Fruit fly (Drosophila melanogaster): ENCODE measurements around the gene SsRbeta.

SsRbeta gene

dm6 chr3L:16172809-16173276 is 43.4 kb downstream of the SsRbeta start (continued):
- TF ChIP-seq CG6792 (GFP tag; optimal IDR thresholded peaks at IDR 0.05) (peak; percentile 65), CG11762 (GFP tag; optimal IDR thresholded peaks at IDR 0.05; ENCODE audit: insufficient read depth) (peak; percentile 62), Hr38 (GFP tag; optimal IDR thresholded peaks at IDR 0.05) (no peak), Eip75B (GFP tag; optimal IDR thresholded peaks at IDR 0.05) (peak; percentile 59), Gug (GFP tag; IDR thresholded peaks at IDR 0.05) (no peak), Lpt (GFP tag; optimal IDR thresholded peaks at IDR 0.05) (no peak), CG15336 (GFP tag; IDR thresholded peaks at IDR 0.05) (0 out of 2 replicates have a peak, but pooled peaks have one; percentile 28), CG7368 (GFP tag; optimal IDR thresholded peaks at IDR 0.05) (peak; percentile 4), achi (GFP tag; optimal IDR thresholded peaks at IDR 0.05) (peak; percentile 73), Blimp-1 (GFP tag; optimal IDR thresholded peaks at IDR 0.05) (peak; percentile 30), CG8319 (GFP tag; optimal IDR thresholded peaks at IDR 0.05) (peak; percentile 41), CG31627 (GFP tag; optimal IDR thresholded peaks at IDR 0.05) (peak; percentile 33), ss (GFP tag; optimal IDR thresholded peaks at IDR 0.05) (peak; percentile 80 to 82), CG11294 (GFP tag; IDR thresholded peaks at IDR 0.05) (no peak), Eip78C (GFP tag) (peak; percentile 96), eg (GFP tag; IDR thresholded peaks at IDR 0.05) (no peak), acj6 (GFP tag; optimal IDR thresholded peaks at IDR 0.05) (peak; percentile 75), Ets96B (tag; optimal IDR thresholded peaks at IDR 0.05) (peak; percentile 86), CG34406 (GFP tag; optimal IDR thresholded peaks at IDR 0.05) (peak; percentile 78), CG6276 (GFP tag; optimal IDR thresholded peaks at IDR 0.05) (peak; percentile 34), topi (GFP tag; optimal IDR thresholded peaks at IDR 0.05) (peak; percentile 44), Eip93F (GFP tag; optimal IDR thresholded peaks at IDR 0.05) (no peak), CG9139 (GFP tag; optimal IDR thresholded peaks at IDR 0.05) (peak; percentile 71), Hr39 (GFP tag; optimal IDR thresholded peaks at IDR 0.05) (peak; percentile 22)

- peak; percentile 77 to 83 for TF ChIP-seq ss (GFP tag; optimal IDR thresholded peaks at IDR 0.05)
- peak; percentile 33 for TF ChIP-seq CG6792 (GFP tag; optimal IDR thresholded peaks at IDR 0.05)
- no peak for TF ChIP-seq vri (GFP tag; optimal IDR thresholded peaks at IDR 0.05)
- peak; percentile 6 for TF ChIP-seq CG3032 (tag; optimal IDR thresholded peaks at IDR 0.05)
- peak; percentile 28 for TF ChIP-seq Ets96B (tag; optimal IDR thresholded peaks at IDR 0.05)
- TF ChIP-seq CG1621 (tag; optimal IDR thresholded peaks at IDR 0.05) = peak; percentile 50
- peak; percentile 4 for TF ChIP-seq CG6854 (GFP tag; optimal IDR thresholded peaks at IDR 0.05)
- TF ChIP-seq CG11762 (GFP tag; optimal IDR thresholded peaks at IDR 0.05; ENCODE audit: insufficient read depth) = peak; percentile 2
- no peak for TF ChIP-seq pdm3 (GFP tag; optimal IDR thresholded peaks at IDR 0.05)
- no peak for TF ChIP-seq dac (GFP tag; optimal IDR thresholded peaks at IDR 0.05)
- peak; percentile 33 for TF ChIP-seq CG16779 (tag; optimal IDR thresholded peaks at IDR 0.05)
- peak; percentile 79 for TF ChIP-seq Eip78C (GFP tag)
- TF ChIP-seq CG3919 (GFP tag; optimal IDR thresholded peaks at IDR 0.05) = peak; percentile 40
- TF ChIP-seq CG6276 (GFP tag; optimal IDR thresholded peaks at IDR 0.05) = no peak
- TF ChIP-seq eg (GFP tag; IDR thresholded peaks at IDR 0.05) = 0 out of 3 replicates have a peak, but pooled peaks have one; percentile 19
- TF ChIP-seq OdsH (GFP tag; optimal IDR thresholded peaks at IDR 0.05) = no peak
- peak; percentile 74 for TF ChIP-seq CG6808 (GFP tag; optimal IDR thresholded peaks at IDR 0.05)
- TF ChIP-seq CG10669 (GFP tag; optimal IDR thresholded peaks at IDR 0.05) = peak; percentile 40
- peak; percentile 60 for TF ChIP-seq CG9139 (GFP tag; optimal IDR thresholded peaks at IDR 0.05)
- TF ChIP-seq spab (GFP tag; optimal IDR thresholded peaks at IDR 0.05) = peak; percentile 45
- no peak for TF ChIP-seq CG11294 (GFP tag; IDR thresholded peaks at IDR 0.05)
- TF ChIP-seq Ets21C (GFP tag; optimal IDR thresholded peaks at IDR 0.05) = no peak
- peak; percentile 86 for TF ChIP-seq dsx (GFP tag; optimal IDR thresholded peaks at IDR 0.05; ENCODE audit: poor library complexity, severe bottlenecking)
- no peak for TF ChIP-seq CG8119 (GFP tag; IDR thresholded peaks at IDR 0.05)
- TF ChIP-seq Lpt (GFP tag; optimal IDR thresholded peaks at IDR 0.05) = peak; percentile 37
- no peak for TF ChIP-seq Hr4 (GFP tag; optimal IDR thresholded peaks at IDR 0.05)
- peak; percentile 6 for TF ChIP-seq net (GFP tag; optimal IDR thresholded peaks at IDR 0.05)
Observed at dm6 chr3L:16173818-16174601, 44.6 kb downstream of the SsRbeta start.

Data from whole organism, prepupa.